Worm (Caenorhabditis elegans): Measurements from ENCODE around the gene R07B1.9.

R07B1.9 gene

DNA sequence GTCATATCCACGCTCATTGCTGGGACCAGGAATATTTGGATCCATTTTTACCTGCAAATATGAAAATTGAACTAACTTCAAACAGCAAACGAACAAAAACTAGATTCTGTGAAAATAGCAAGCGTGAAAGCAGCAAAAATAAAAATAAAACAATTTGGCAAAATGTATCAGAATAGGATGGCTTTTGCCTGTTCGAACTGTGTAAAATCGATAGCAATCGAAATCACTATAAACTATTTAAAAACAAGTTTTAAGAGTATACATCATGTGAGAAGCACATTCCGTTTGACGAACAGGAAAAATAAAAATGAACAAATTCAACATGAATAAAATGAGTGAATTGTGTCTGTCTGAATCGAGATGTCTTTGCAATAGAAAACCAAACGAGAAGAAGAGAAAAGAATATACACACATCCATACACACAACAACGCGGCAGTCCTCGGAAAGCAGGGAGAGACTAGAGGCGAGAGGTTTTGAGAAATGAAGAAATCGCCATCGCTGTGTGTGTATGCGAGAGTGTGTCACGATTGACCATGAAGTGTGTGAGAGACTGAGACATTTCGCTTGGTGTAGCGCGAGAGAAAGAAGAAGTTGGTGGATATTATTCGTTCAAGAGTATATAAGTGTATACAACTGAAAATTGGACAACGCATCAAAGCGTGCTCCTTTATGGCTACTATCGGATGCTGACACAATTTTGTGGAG lies 22.4 kb downstream of the R07B1.9 start, which contains the start of gene phf-34:
phf-34 (minus strand) TSS at position 51 of the 706 bp plus-strand sequence.
- TF ChIP-seq nhr-76 (tag; optimal IDR thresholded peaks at IDR 0.05) (no peak), ceh-28 (tag; optimal IDR thresholded peaks at IDR 0.05) (no peak), tbx-2 (tag; optimal IDR thresholded peaks at IDR 0.05) (no peak), skn-1 (tag; optimal IDR thresholded peaks at IDR 0.05) (no peak), nhr-77 (tag; optimal IDR thresholded peaks at IDR 0.05) (no peak), nhr-43 (tag; optimal IDR thresholded peaks at IDR 0.05; ENCODE audit: poor library complexity, severe bottlenecking) (peak; percentile 31), unc-39 (tag; optimal IDR thresholded peaks at IDR 0.05) (no peak), ama-1 (optimal IDR thresholded peaks at IDR 0.05) (no peak), snpc-4 (tag; optimal IDR thresholded peaks at IDR 0.05) (peak; percentile 34), zag-1 (tag; optimal IDR thresholded peaks at IDR 0.05) (no peak), nhr-237 (tag; optimal IDR thresholded peaks at IDR 0.05) (no peak), pha-4 (tag; optimal IDR thresholded peaks at IDR 0.05) (peak; percentile 34), nhr-25 (tag; optimal IDR thresholded peaks at IDR 0.05) (peak; percentile 61), unc-62 (GFP tag; optimal IDR thresholded peaks at IDR 0.05) (no peak), ceh-9 (tag; optimal IDR thresholded peaks at IDR 0.05) (no peak), R02D3.7 (tag; optimal IDR thresholded peaks at IDR 0.05) (no peak), fkh-10 (GFP tag; optimal IDR thresholded peaks at IDR 0.05) (peak; percentile 10), hmg-11 (tag; optimal IDR thresholded peaks at IDR 0.05) (peak; percentile 88), fkh-2 (tag; optimal IDR thresholded peaks at IDR 0.05) (no peak), daf-12 (tag; optimal IDR thresholded peaks at IDR 0.05) (no peak), nhr-12 (tag; optimal IDR thresholded peaks at IDR 0.05) (no peak), elt-3 (tag; optimal IDR thresholded peaks at IDR 0.05) (no peak), elt-1 (tag; optimal IDR thresholded peaks at IDR 0.05) (no peak), pqm-1 (tag; optimal IDR thresholded peaks at IDR 0.05) (no peak), lsy-12 (tag; optimal IDR thresholded peaks at IDR 0.05) (no peak), nhr-11 (tag; optimal IDR thresholded peaks at IDR 0.05) (no peak), egl-5 (tag; optimal IDR thresholded peaks at IDR 0.05) (peak; percentile 13), aly-2 (tag; optimal IDR thresholded peaks at IDR 0.05) (no peak), eor-1 (tag; optimal IDR thresholded peaks at IDR 0.05) (no peak), lin-39 (tag; optimal IDR thresholded peaks at IDR 0.05) (peak; percentile 21), lin-15B (tag; optimal IDR thresholded peaks at IDR 0.05) (peak; percentile 28), nfya-1 (tag; optimal IDR thresholded peaks at IDR 0.05; ENCODE audit: insufficient read depth) (peak; percentile 76), nhr-23 (tag; optimal IDR thresholded peaks at IDR 0.05) (peak; percentile 65), elt-2 (tag; optimal IDR thresholded peaks at IDR 0.05) (no peak), mml-1 (tag; optimal IDR thresholded peaks at IDR 0.05) (no peak), ztf-4 (tag; optimal IDR thresholded peaks at IDR 0.05) (no peak), nhr-67 (tag; optimal IDR thresholded peaks at IDR 0.05) (no peak), ZK546.5 (tag; optimal IDR thresholded peaks at IDR 0.05) (no peak), ceh-82 (tag; optimal IDR thresholded peaks at IDR 0.05) (no peak), nhr-28 (tag; optimal IDR thresholded peaks at IDR 0.05) (no peak)

DNA sequence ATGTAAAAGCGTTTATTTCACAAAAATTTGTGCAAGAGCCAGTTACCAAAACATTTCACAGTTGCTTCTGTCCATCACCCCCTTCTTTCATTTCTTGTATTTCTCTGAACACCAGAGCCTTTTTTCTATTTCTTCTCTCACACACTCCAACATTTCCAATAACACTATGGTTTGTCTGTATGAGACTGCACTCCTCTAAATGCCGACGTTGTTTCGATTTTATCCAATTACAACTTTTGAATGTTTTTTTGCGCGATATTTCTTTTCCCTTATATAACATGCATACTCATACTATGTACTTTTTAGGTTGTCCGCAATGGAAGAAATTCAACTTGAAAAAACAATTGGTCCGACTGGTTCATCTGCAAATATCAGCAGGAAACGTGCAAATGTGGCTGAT lies 28.6 kb downstream of the R07B1.9 start, which contains the start of gene F21G4.5:
F21G4.5 (plus strand) TSS at position 301 of the 400 bp plus-strand sequence.
- no peak for TF ChIP-seq R02D3.7 (tag; optimal IDR thresholded peaks at IDR 0.05)
- TF ChIP-seq fkh-2 (tag; optimal IDR thresholded peaks at IDR 0.05), result no peak
- no peak for TF ChIP-seq nhr-25 (tag; optimal IDR thresholded peaks at IDR 0.05)
- no peak for TF ChIP-seq unc-62 (GFP tag; optimal IDR thresholded peaks at IDR 0.05)
- TF ChIP-seq ama-1 (optimal IDR thresholded peaks at IDR 0.05), result no peak
- no peak for TF ChIP-seq lin-39 (tag; optimal IDR thresholded peaks at IDR 0.05)
- no peak for TF ChIP-seq nfya-1 (tag; optimal IDR thresholded peaks at IDR 0.05; ENCODE audit: insufficient read depth)
- TF ChIP-seq nhr-23 (tag; optimal IDR thresholded peaks at IDR 0.05), result no peak
- TF ChIP-seq elt-1 (tag; optimal IDR thresholded peaks at IDR 0.05), result no peak
- TF ChIP-seq ceh-28 (tag; optimal IDR thresholded peaks at IDR 0.05), result no peak

DNA sequence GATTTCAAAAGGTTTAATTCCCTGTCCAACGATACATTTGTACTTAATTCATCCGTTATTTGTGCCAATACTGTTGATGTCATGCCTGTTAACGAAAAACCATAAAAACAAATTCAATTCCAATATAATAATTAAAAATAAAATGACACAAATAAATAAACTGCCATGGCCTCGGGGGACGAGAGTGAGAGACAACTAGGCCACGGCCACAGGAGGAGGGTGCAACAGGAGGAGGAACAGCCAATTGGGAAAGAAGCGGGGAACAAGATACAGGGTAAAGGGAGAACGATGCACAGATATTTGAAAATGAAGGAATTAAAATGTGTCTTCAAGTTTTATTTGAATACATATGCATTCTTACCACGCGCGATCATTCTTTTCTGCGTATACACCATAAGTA lies 40.1 kb downstream of the R07B1.9 start, which contains the start of gene F21G4.6:
F21G4.6 (minus strand) TSS at position 87 of the 400 bp plus-strand sequence.
- TF ChIP-seq snpc-4 (tag; optimal IDR thresholded peaks at IDR 0.05), result no peak
- no peak for TF ChIP-seq pqm-1 (tag; optimal IDR thresholded peaks at IDR 0.05)
- TF ChIP-seq ceh-28 (tag; optimal IDR thresholded peaks at IDR 0.05), result no peak
- no peak for TF ChIP-seq aly-2 (tag; optimal IDR thresholded peaks at IDR 0.05)
- TF ChIP-seq eor-1 (tag; optimal IDR thresholded peaks at IDR 0.05), result no peak
- peak; percentile 78 for TF ChIP-seq nfya-1 (tag; optimal IDR thresholded peaks at IDR 0.05; ENCODE audit: insufficient read depth)
